Worm (Caenorhabditis elegans) whole organism, young adult: ENCODE results near the gene psa-3.

Experiments
- K12H6.12 ChIP-seq: fragments of 200-800 bp; sonication (Bioruptor generic); optimal IDR thresholded peaks from 2 replicates; lab custom pipeline; 2018; ENCODE audit warnings: mild to moderate bottlenecking, missing genetic modification characterization, missing compliant biosample characterization
- bed-2 ChIP-seq: fragments of 200-800 bp; sonication (Bioruptor generic); IDR thresholded peaks from 2 replicates; pipeline ENCODE4 v1.3.6; 2022; ENCODE audit warnings: missing genetic modification reagents, missing genetic modification characterization, missing compliant biosample characterization
- unc-130 ChIP-seq: sonication (generic microtip); optimal IDR thresholded peaks from 2 replicates; lab custom pipeline; 2016; ENCODE audit warnings: missing genetic modification reagents, missing genetic modification characterization, missing compliant biosample characterization

DNA sequence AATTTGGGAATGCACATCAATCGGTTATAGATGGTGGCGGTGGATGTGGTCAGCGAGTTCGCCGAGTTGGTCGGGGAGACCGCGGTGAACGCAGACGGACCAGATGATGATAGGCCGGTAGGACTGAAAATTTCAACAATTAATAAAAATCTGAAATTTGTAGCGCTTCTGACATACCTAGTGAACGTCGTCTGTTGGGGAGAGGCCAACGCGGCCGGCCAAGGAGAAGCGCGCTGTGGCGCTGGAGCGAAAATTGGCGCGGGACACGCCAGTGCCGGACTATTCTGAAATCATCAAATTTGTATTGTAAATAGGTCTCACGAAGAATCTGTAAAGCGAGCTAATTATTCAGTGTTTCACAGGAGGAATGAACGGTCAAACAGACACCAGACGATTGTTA, 35.0 kb upstream of the psa-3 start:
- TF ChIP-seq K12H6.12 (no peak), unc-130 (GFP tag; lab: Kevin White, UChicago) (no peak), bed-2 (GFP tag; lab: Robert Waterston, UW) (no peak)
